Worm (Caenorhabditis elegans): ENCODE measurements around the gene Y75B8A.44.

Gene Y75B8A.44

ce11 chrIII:12218078-12218477 is 23.8 kb downstream of the Y75B8A.44 start:
- TF ChIP-seq ceh-27 (GFP tag; optimal IDR thresholded peaks at IDR 0.05): no peak

ce11 chrIII:12218633-12219097 is 24.4 kb downstream of the Y75B8A.44 start, which contains the start of the genes gex-4 and gphr-1:
Gene gex-4, minus strand, starts transcription at chrIII:12218634.
Gene gphr-1, plus strand, starts transcription at chrIII:12219047.
- peak; percentile 25 for TF ChIP-seq lin-40 (tag; optimal IDR thresholded peaks at IDR 0.05)
- no peak for TF ChIP-seq ztf-22 (GFP tag; optimal IDR thresholded peaks at IDR 0.05)
- TF ChIP-seq ZK185.1 (tag; optimal IDR thresholded peaks at IDR 0.05; ENCODE audit: poor library complexity, severe bottlenecking): no peak
- TF ChIP-seq unc-62 (GFP tag; optimal IDR thresholded peaks at IDR 0.05): no peak
- peak; percentile 89 for TF ChIP-seq ceh-100 (GFP tag; IDR thresholded peaks at IDR 0.05)
- peak; percentile 16 for TF ChIP-seq K12H6.12 (tag; optimal IDR thresholded peaks at IDR 0.05)
- no peak for TF ChIP-seq snpc-4 (GFP tag; optimal IDR thresholded peaks at IDR 0.05)
- TF ChIP-seq snpc-4 (tag; optimal IDR thresholded peaks at IDR 0.05): peak in 1 of 4 experiments; percentile 13
- no peak for TF ChIP-seq cebp-1 (GFP tag; IDR thresholded peaks at IDR 0.05)
- TF ChIP-seq cebp-1 (tag; optimal IDR thresholded peaks at IDR 0.05): no peak
- peak; percentile 53 for TF ChIP-seq attf-5 (GFP tag; optimal IDR thresholded peaks at IDR 0.05)
- TF ChIP-seq cebp-2 (GFP tag; IDR thresholded peaks at IDR 0.05): no peak
- TF ChIP-seq somi-1 (GFP tag; optimal IDR thresholded peaks at IDR 0.05): no peak
- peak; percentile 77 for TF ChIP-seq mcd-1 (GFP tag; IDR thresholded peaks at IDR 0.05)
- no peak for TF ChIP-seq hrde-1 (tag; optimal IDR thresholded peaks at IDR 0.05; ENCODE audit: borderline replicate concordance)
- peak; percentile 5 for TF ChIP-seq ceh-27 (GFP tag; optimal IDR thresholded peaks at IDR 0.05)
- peak; percentile 13 for TF ChIP-seq F23B12.7 (tag; optimal IDR thresholded peaks at IDR 0.05; ENCODE audit: insufficient read depth)

ce11 chrIII:12220820-12221219 is 26.5 kb downstream of the Y75B8A.44 start:
- no peak for TF ChIP-seq ama-1 (optimal IDR thresholded peaks at IDR 0.05)
- TF ChIP-seq ama-1 (GFP tag; optimal IDR thresholded peaks at IDR 0.05): no peak
- TF ChIP-seq bed-2 (GFP tag; IDR thresholded peaks at IDR 0.05): no peak
- TF ChIP-seq ceh-40 (GFP tag; IDR thresholded peaks at IDR 0.05): no peak
- TF ChIP-seq mxl-1 (tag; optimal IDR thresholded peaks at IDR 0.05): no peak
- no peak for TF ChIP-seq F33H1.4 (GFP tag; IDR thresholded peaks at IDR 0.05)
- no peak for TF ChIP-seq Y53G8AR.9 (GFP tag; conservative IDR thresholded peaks at IDR 0.05)
- no peak for TF ChIP-seq xnd-1 (tag; optimal IDR thresholded peaks at IDR 0.05)

DNA sequence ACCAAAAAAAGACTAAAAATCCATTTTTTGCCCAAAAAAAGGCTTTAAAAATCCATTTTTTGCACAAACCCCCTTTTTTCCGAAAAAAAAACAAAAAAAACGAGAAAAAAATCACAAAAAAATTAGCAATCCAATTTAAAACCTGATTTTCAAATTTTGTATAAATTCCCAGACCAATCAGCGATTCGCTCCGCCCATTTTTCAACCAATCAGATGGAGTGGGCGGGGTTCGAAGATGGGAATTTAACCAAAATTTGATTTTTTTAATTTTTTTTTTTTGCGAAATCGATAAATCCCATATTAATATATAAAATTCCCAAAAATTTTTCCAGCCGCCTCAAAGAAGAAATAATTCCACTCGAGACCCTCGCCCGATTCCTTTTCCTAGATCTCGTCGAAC is 27.2 kb downstream of the Y75B8A.44 start:
- no peak for TF ChIP-seq efl-1 (GFP tag; optimal IDR thresholded peaks at IDR 0.05)
- TF ChIP-seq lsy-27 (tag; optimal IDR thresholded peaks at IDR 0.05; ENCODE audit: borderline replicate concordance, insufficient read depth): no peak
- no peak for TF ChIP-seq K11D2.4 (GFP tag; IDR thresholded peaks at IDR 0.05)
- TF ChIP-seq ceh-79 (tag; optimal IDR thresholded peaks at IDR 0.05): no peak
- TF ChIP-seq ztf-26 (tag; optimal IDR thresholded peaks at IDR 0.05): no peak
- no peak for TF ChIP-seq T07F8.4 (tag; optimal IDR thresholded peaks at IDR 0.05)
- no peak for TF ChIP-seq nhr-27 (tag; optimal IDR thresholded peaks at IDR 0.05)
- TF ChIP-seq mel-28 (tag; optimal IDR thresholded peaks at IDR 0.05; ENCODE audit: borderline replicate concordance): no peak
- TF ChIP-seq hsf-1 (GFP tag; IDR thresholded peaks at IDR 0.05): no peak
- TF ChIP-seq aptf-2 (GFP tag; conservative IDR thresholded peaks at IDR 0.05): no peak
- TF ChIP-seq madf-6 (GFP tag; IDR thresholded peaks at IDR 0.05): no peak
- TF ChIP-seq lag-1 (GFP tag; IDR thresholded peaks at IDR 0.05): no peak
- TF ChIP-seq Y67H2A.10 (GFP tag; conservative IDR thresholded peaks at IDR 0.05): no peak
- no peak for TF ChIP-seq nfyb-1 (GFP tag; IDR thresholded peaks at IDR 0.05)
- TF ChIP-seq hmg-20 (GFP tag; IDR thresholded peaks at IDR 0.05): no peak
- TF ChIP-seq snpc-1.1 (tag; optimal IDR thresholded peaks at IDR 0.05; ENCODE audit: insufficient read depth): no peak
- no peak for TF ChIP-seq sea-2 (GFP tag; IDR thresholded peaks at IDR 0.05)
- no peak for TF ChIP-seq ccch-3 (GFP tag; optimal IDR thresholded peaks at IDR 0.05)
- TF ChIP-seq zfh-2 (GFP tag; conservative IDR thresholded peaks at IDR 0.05): no peak
- TF ChIP-seq snpc-4 (GFP tag; optimal IDR thresholded peaks at IDR 0.05): no peak
- no peak for TF ChIP-seq snpc-4 (tag; optimal IDR thresholded peaks at IDR 0.05)
